Worm (Caenorhabditis elegans) whole organism, late embryonic: Measurements from ENCODE around the gene clhm-1.

Experiments
- K09A11.1 ChIP-seq: sonication (generic microtip); optimal IDR thresholded peaks from 2 replicates; lab custom pipeline; 2017; ENCODE audit warnings: antibody characterized with exemption, mild to moderate bottlenecking, missing genetic modification characterization, missing compliant biosample characterization; ENCODE audit not compliant: insufficient read depth
- ceh-6 ChIP-seq: fragments of 200-800 bp; sonication (Bioruptor generic); optimal IDR thresholded peaks from 2 replicates; lab custom pipeline; 2018; ENCODE audit warnings: mild to moderate bottlenecking, missing genetic modification characterization, missing compliant biosample characterization
- ceh-9 ChIP-seq: sonication (generic microtip); optimal IDR thresholded peaks from 2 replicates; lab custom pipeline; 2016; ENCODE audit warnings: mild to moderate bottlenecking, missing genetic modification characterization, inconsistent platforms, missing compliant biosample characterization
- elt-2 ChIP-seq: sonication (generic microtip); optimal IDR thresholded peaks from 2 replicates; lab custom pipeline; 2016; ENCODE audit warnings: missing genetic modification reagents, missing genetic modification characterization, missing compliant biosample characterization
- ets-4 ChIP-seq: sonication (generic microtip); optimal IDR thresholded peaks from 2 replicates; lab custom pipeline; 2016; ENCODE audit warnings: missing genetic modification characterization, missing compliant biosample characterization
- nhr-232 ChIP-seq: sonication (generic microtip); optimal IDR thresholded peaks from 2 replicates; lab custom pipeline; 2016; ENCODE audit warnings: missing genetic modification characterization, missing compliant biosample characterization
- sdc-2 ChIP-seq: sonication (generic microtip); optimal IDR thresholded peaks from 2 replicates; lab custom pipeline; 2016; ENCODE audit warnings: missing genotype, missing genetic modification characterization, missing compliant biosample characterization
- unc-55 ChIP-seq: sonication (generic microtip); optimal IDR thresholded peaks from 2 replicates; lab custom pipeline; 2017; ENCODE audit warnings: missing biosample characterization, missing genetic modification reagents, missing genetic modification characterization
- unc-86 ChIP-seq: sonication (generic microtip); optimal IDR thresholded peaks from 2 replicates; lab custom pipeline; 2016; ENCODE audit warnings: missing genetic modification characterization, missing compliant biosample characterization
- zip-5 ChIP-seq: sonication (generic microtip); optimal IDR thresholded peaks from 2 replicates; lab custom pipeline; 2016; ENCODE audit warnings: missing genetic modification characterization, missing compliant biosample characterization

- no peak for TF ChIP-seq elt-2 (tag; lab: Kevin White, UChicago)
- no peak for TF ChIP-seq nhr-232 (tag; lab: Kevin White, UChicago)
- TF ChIP-seq sdc-2 (tag; lab: Kevin White, UChicago): no peak
- no peak for TF ChIP-seq ets-4
- no peak for TF ChIP-seq unc-55
- TF ChIP-seq ceh-6: no peak
- TF ChIP-seq unc-86: no peak
- no peak for TF ChIP-seq ceh-9
- no peak for TF ChIP-seq K09A11.1 (tag; lab: Kevin White, UChicago)
- TF ChIP-seq zip-5 (tag; lab: Kevin White, UChicago): no peak
These were observed 26.4 kb downstream of the clhm-1 start for ce11 chrII:6844227-6845005.
